Comparison of ENCODE assay signal across 1 fruit fly cellular context in the genomic region with DNA sequence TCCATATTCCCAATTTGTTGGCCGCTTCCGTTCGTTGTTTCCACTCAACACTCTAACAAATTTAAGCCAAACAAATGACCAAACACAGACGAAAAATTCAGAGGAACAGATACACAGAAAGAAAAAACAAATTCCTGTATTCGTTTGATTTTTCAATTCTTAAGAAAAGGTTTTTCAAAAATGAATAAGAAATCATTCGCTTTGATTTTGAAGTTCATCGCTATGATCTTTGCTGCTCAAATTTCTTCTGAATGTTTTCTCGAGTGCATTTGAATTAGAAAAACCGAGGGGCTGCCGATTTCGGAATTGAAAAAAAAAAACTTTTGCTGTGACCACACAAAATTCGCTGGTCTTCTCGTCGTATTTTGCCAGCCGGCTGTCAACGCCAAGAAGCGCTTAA.
TF ChIP-seq lines count a peak whose summit lies in the region.

No protein-coding gene starts in this region.

TF ChIP-seq in whole organism, embryonic, 481 proteins besides CTCF, POLR2A, EP300 and RAD21 (continued from another document and continues in another):
- TF ChIP-seq Stat92E (GFP tag; optimal IDR thresholded peaks at IDR 0.05; lab: Kevin White, UChicago), result no peak
- peak; percentile 7 for TF ChIP-seq shn (GFP tag; optimal IDR thresholded peaks at IDR 0.05; lab: Kevin White, UChicago)
- TF ChIP-seq prd (optimal IDR thresholded peaks at IDR 0.05; lab: Kevin White, UChicago), result no peak
- peak; percentile 62; the same call in 2 of the 3 replicates for TF ChIP-seq prd (GFP tag; IDR thresholded peaks at IDR 0.05; lab: Robert Waterston, UW)
- peak; percentile 17 for TF ChIP-seq CG7556 (GFP tag; optimal IDR thresholded peaks at IDR 0.05; lab: Kevin White, UChicago)
- TF ChIP-seq CG1529 (GFP tag; optimal IDR thresholded peaks at IDR 0.05; lab: Kevin White, UChicago), result no peak
- TF ChIP-seq CG2889 (GFP tag; IDR thresholded peaks at IDR 0.05; lab: Robert Waterston, UW), result no peak
- no peak for TF ChIP-seq dati (GFP tag; IDR thresholded peaks at IDR 0.05; lab: Robert Waterston, UW)
- TF ChIP-seq D19A (tag; optimal IDR thresholded peaks at IDR 0.05; lab: Kevin White, UChicago), result peak; percentile 5
- peak; percentile 39 for TF ChIP-seq unpg (GFP tag; optimal IDR thresholded peaks at IDR 0.05; lab: Kevin White, UChicago)
- TF ChIP-seq Lhr (GFP tag; optimal IDR thresholded peaks at IDR 0.05; lab: Kevin White, UChicago), result no peak
- no peak for TF ChIP-seq fu2 (GFP tag; optimal IDR thresholded peaks at IDR 0.05; lab: Kevin White, UChicago)
- TF ChIP-seq CG2712 (tag; optimal IDR thresholded peaks at IDR 0.05; lab: Kevin White, UChicago), result peak; percentile 66
- peak; percentile 52 for TF ChIP-seq Sox102F (GFP tag; optimal IDR thresholded peaks at IDR 0.05; lab: Kevin White, UChicago)
- no peak for TF ChIP-seq Gsc (GFP tag; IDR thresholded peaks at IDR 0.05; lab: Robert Waterston, UW)
- no peak for TF ChIP-seq corto (GFP tag; optimal IDR thresholded peaks at IDR 0.05; lab: Kevin White, UChicago)
- TF ChIP-seq Elba2 (GFP tag; optimal IDR thresholded peaks at IDR 0.05; lab: Kevin White, UChicago), result no peak
- TF ChIP-seq seq (GFP tag; IDR thresholded peaks at IDR 0.05; lab: Robert Waterston, UW), result no peak
- no peak for TF ChIP-seq CG34376 (GFP tag; optimal IDR thresholded peaks at IDR 0.05; lab: Kevin White, UChicago)
- no peak for TF ChIP-seq run (tag; optimal IDR thresholded peaks at IDR 0.05; lab: Kevin White, UChicago)
- TF ChIP-seq CG8944 (GFP tag; optimal IDR thresholded peaks at IDR 0.05; lab: Kevin White, UChicago), result peak; percentile 25
- no peak for TF ChIP-seq CG7372 (GFP tag; IDR thresholded peaks at IDR 0.05; lab: Robert Waterston, UW)
- TF ChIP-seq CG5180 (GFP tag; optimal IDR thresholded peaks at IDR 0.05; lab: Kevin White, UChicago), result no peak
- TF ChIP-seq h (optimal IDR thresholded peaks at IDR 0.05; lab: Kevin White, UChicago), result no peak
- TF ChIP-seq Chrac-16 (GFP tag; optimal IDR thresholded peaks at IDR 0.05; lab: Kevin White, UChicago), result peak; percentile 4
- no peak for TF ChIP-seq rib (GFP tag; IDR thresholded peaks at IDR 0.05; lab: Robert Waterston, UW)
- TF ChIP-seq CG8281 (tag; optimal IDR thresholded peaks at IDR 0.05; lab: Kevin White, UChicago), result no peak
- peak; percentile 60; the same call in 1 of the 3 replicates for TF ChIP-seq so (GFP tag; IDR thresholded peaks at IDR 0.05; lab: Robert Waterston, UW)
- no peak for TF ChIP-seq pita (GFP tag; optimal IDR thresholded peaks at IDR 0.05; lab: Kevin White, UChicago)
- TF ChIP-seq eyg (GFP tag; optimal IDR thresholded peaks at IDR 0.05; lab: Kevin White, UChicago), result no peak
- TF ChIP-seq CG3847 (GFP tag; IDR thresholded peaks at IDR 0.05; lab: Robert Waterston, UW), result no peak
- no peak for TF ChIP-seq z (GFP tag; IDR thresholded peaks at IDR 0.05; lab: Robert Waterston, UW)
- no peak for TF ChIP-seq CG4820 (GFP tag; optimal IDR thresholded peaks at IDR 0.05; lab: Kevin White, UChicago)
- TF ChIP-seq CG17361 (GFP tag; IDR thresholded peaks at IDR 0.05; lab: Robert Waterston, UW), result peak; percentile 45; the same call in 2 of the 3 replicates
- peak; percentile 44 for TF ChIP-seq CG2875 (GFP tag; optimal IDR thresholded peaks at IDR 0.05; lab: Kevin White, UChicago)
- no peak for TF ChIP-seq CG17612 (GFP tag; IDR thresholded peaks at IDR 0.05; lab: Robert Waterston, UW)
- peak; percentile 57 for TF ChIP-seq CG8388 (GFP tag; optimal IDR thresholded peaks at IDR 0.05; lab: Kevin White, UChicago)
- no peak for TF ChIP-seq stwl (tag; optimal IDR thresholded peaks at IDR 0.05; lab: Kevin White, UChicago)
- no peak for TF ChIP-seq kni (GFP tag; optimal IDR thresholded peaks at IDR 0.05; lab: Kevin White, UChicago)
- peak; percentile 29 for TF ChIP-seq CG13424 (tag; optimal IDR thresholded peaks at IDR 0.05; lab: Kevin White, UChicago)
- no peak for TF ChIP-seq Neu2 (GFP tag; optimal IDR thresholded peaks at IDR 0.05; lab: Kevin White, UChicago; ENCODE audit: borderline replicate concordance)
- TF ChIP-seq CG13775 (GFP tag; optimal IDR thresholded peaks at IDR 0.05; lab: Kevin White, UChicago), result no peak
- no peak for TF ChIP-seq al (GFP tag; IDR thresholded peaks at IDR 0.05; lab: Robert Waterston, UW)
- no peak for TF ChIP-seq MESR4 (GFP tag; optimal IDR thresholded peaks at IDR 0.05; lab: Kevin White, UChicago)
- peak; percentile 66 for TF ChIP-seq row (GFP tag; IDR thresholded peaks at IDR 0.05; lab: Robert Waterston, UW)
- TF ChIP-seq esg (GFP tag; conservative IDR thresholded peaks at IDR 0.05; lab: Robert Waterston, UW), result peak; percentile 48; the same call in 1 of the 2 replicates
- no peak for TF ChIP-seq C15 (GFP tag; IDR thresholded peaks at IDR 0.05; lab: Robert Waterston, UW)
- no peak for TF ChIP-seq jumu (GFP tag; optimal IDR thresholded peaks at IDR 0.05; lab: Kevin White, UChicago)
- no peak for TF ChIP-seq Trl (optimal IDR thresholded peaks at IDR 0.05; lab: Kevin White, UChicago)
- peak; percentile 16 for TF ChIP-seq Trl (GFP tag; optimal IDR thresholded peaks at IDR 0.05; lab: Kevin White, UChicago)
- no peak for TF ChIP-seq usp (GFP tag; optimal IDR thresholded peaks at IDR 0.05; lab: Kevin White, UChicago)
- TF ChIP-seq CG4360 (GFP tag; IDR thresholded peaks at IDR 0.05; lab: Robert Waterston, UW), result no peak
- TF ChIP-seq fru (optimal IDR thresholded peaks at IDR 0.05; lab: Kevin White, UChicago), result no peak
- TF ChIP-seq Mrtf (GFP tag; IDR thresholded peaks at IDR 0.05; lab: Robert Waterston, UW), result no peak
- TF ChIP-seq ap (GFP tag; IDR thresholded peaks at IDR 0.05; lab: Robert Waterston, UW), result no peak
- TF ChIP-seq CG3995 (GFP tag; optimal IDR thresholded peaks at IDR 0.05; lab: Kevin White, UChicago), result no peak
- TF ChIP-seq CG30020 (tag; optimal IDR thresholded peaks at IDR 0.05; lab: Kevin White, UChicago), result no peak
- no peak for TF ChIP-seq CG18011 (GFP tag; optimal IDR thresholded peaks at IDR 0.05; lab: Kevin White, UChicago)
- TF ChIP-seq Bteb2 (GFP tag; optimal IDR thresholded peaks at IDR 0.05; lab: Kevin White, UChicago), result no peak
- no peak for TF ChIP-seq Lim3 (GFP tag; IDR thresholded peaks at IDR 0.05; lab: Robert Waterston, UW)
- TF ChIP-seq CG31441 (GFP tag; IDR thresholded peaks at IDR 0.05; lab: Robert Waterston, UW), result peak; percentile 35; the same call in 1 of the 2 replicates
- no peak for TF ChIP-seq fd64A (GFP tag; optimal IDR thresholded peaks at IDR 0.05; lab: Kevin White, UChicago)
- TF ChIP-seq CG10321 (GFP tag; IDR thresholded peaks at IDR 0.05; lab: Robert Waterston, UW), result no peak
- peak; percentile 62 for TF ChIP-seq dmrt99B (tag; optimal IDR thresholded peaks at IDR 0.05; lab: Kevin White, UChicago)
- TF ChIP-seq CG3281 (GFP tag; optimal IDR thresholded peaks at IDR 0.05; lab: Kevin White, UChicago), result no peak
- no peak for TF ChIP-seq scrt (GFP tag; optimal IDR thresholded peaks at IDR 0.05; lab: Kevin White, UChicago)
- no peak for TF ChIP-seq Dref (GFP tag; IDR thresholded peaks at IDR 0.05; lab: Robert Waterston, UW)
- no peak for TF ChIP-seq Atf-2 (GFP tag; optimal IDR thresholded peaks at IDR 0.05; lab: Kevin White, UChicago)
- peak; percentile 44 for TF ChIP-seq CG10979 (tag; optimal IDR thresholded peaks at IDR 0.05; lab: Kevin White, UChicago)
- no peak for TF ChIP-seq bab2 (GFP tag; optimal IDR thresholded peaks at IDR 0.05; lab: Kevin White, UChicago)
- TF ChIP-seq CG2199 (GFP tag; IDR thresholded peaks at IDR 0.05; lab: Robert Waterston, UW), result no peak
- 0 out of 2 replicates have a peak, but pooled peaks have one; percentile 3 for TF ChIP-seq Rx (GFP tag; IDR thresholded peaks at IDR 0.05; lab: Robert Waterston, UW)
- TF ChIP-seq ara (GFP tag; IDR thresholded peaks at IDR 0.05; lab: Robert Waterston, UW), result peak; percentile 51; the same call in 1 of the 2 replicates
- no peak for TF ChIP-seq amos (GFP tag; IDR thresholded peaks at IDR 0.05; lab: Robert Waterston, UW; ENCODE audit: partially characterized antibody)
- TF ChIP-seq chm (GFP tag; IDR thresholded peaks at IDR 0.05; lab: Robert Waterston, UW), result 0 out of 2 replicates have a peak, but pooled peaks have one; percentile 35
- no peak for TF ChIP-seq NC2α (GFP tag; optimal IDR thresholded peaks at IDR 0.05; lab: Kevin White, UChicago)
- TF ChIP-seq Oli (tag; optimal IDR thresholded peaks at IDR 0.05; lab: Kevin White, UChicago), result peak; percentile 35
- TF ChIP-seq sisA (GFP tag; IDR thresholded peaks at IDR 0.05; lab: Robert Waterston, UW), result peak; percentile 51
- peak; percentile 75; the same call in 2 of the 3 replicates for TF ChIP-seq ci (GFP tag; IDR thresholded peaks at IDR 0.05; lab: Robert Waterston, UW)
- TF ChIP-seq CG10654 (GFP tag; optimal IDR thresholded peaks at IDR 0.05; lab: Kevin White, UChicago), result peak; percentile 30
- TF ChIP-seq zfh2 (GFP tag; optimal IDR thresholded peaks at IDR 0.05; lab: Kevin White, UChicago), result no peak
- no peak for TF ChIP-seq pum (GFP tag; optimal IDR thresholded peaks at IDR 0.05; lab: Kevin White, UChicago)
- no peak for TF ChIP-seq exex (tag; optimal IDR thresholded peaks at IDR 0.05; lab: Kevin White, UChicago)
- TF ChIP-seq ato (GFP tag; IDR thresholded peaks at IDR 0.05; lab: Robert Waterston, UW; ENCODE audit: partially characterized antibody), result no peak
- TF ChIP-seq H2.0 (GFP tag; IDR thresholded peaks at IDR 0.05; lab: Robert Waterston, UW), result no peak
- peak; percentile 31 for TF ChIP-seq lab (GFP tag; optimal IDR thresholded peaks at IDR 0.05; lab: Kevin White, UChicago)
- TF ChIP-seq zf30C (GFP tag; optimal IDR thresholded peaks at IDR 0.05; lab: Kevin White, UChicago), result no peak
- TF ChIP-seq ac (GFP tag; optimal IDR thresholded peaks at IDR 0.05; lab: Kevin White, UChicago), result no peak
- TF ChIP-seq CG10267 (tag; optimal IDR thresholded peaks at IDR 0.05; lab: Kevin White, UChicago), result peak; percentile 48
- TF ChIP-seq Mad (GFP tag; optimal IDR thresholded peaks at IDR 0.05; lab: Kevin White, UChicago), result no peak
- TF ChIP-seq Doc2 (GFP tag; IDR thresholded peaks at IDR 0.05; lab: Robert Waterston, UW), result no peak
- TF ChIP-seq CG14050 (GFP tag; IDR thresholded peaks at IDR 0.05; lab: Robert Waterston, UW), result 0 out of 3 replicates have a peak, but pooled peaks have one; percentile 9
- TF ChIP-seq danr (GFP tag; IDR thresholded peaks at IDR 0.05; lab: Robert Waterston, UW), result no peak
- TF ChIP-seq pnt (GFP tag; optimal IDR thresholded peaks at IDR 0.05; lab: Kevin White, UChicago), result no peak
- no peak for TF ChIP-seq cad (GFP tag; optimal IDR thresholded peaks at IDR 0.05; lab: Kevin White, UChicago)
- TF ChIP-seq CG11560 (tag; IDR thresholded peaks at IDR 0.05; lab: Robert Waterston, UW), result no peak
- no peak for TF ChIP-seq Dip2 (GFP tag; IDR thresholded peaks at IDR 0.05; lab: Robert Waterston, UW)
- TF ChIP-seq CG14965 (GFP tag; optimal IDR thresholded peaks at IDR 0.05; lab: Kevin White, UChicago; ENCODE audit: borderline replicate concordance), result no peak
- peak; percentile 21 for TF ChIP-seq grau (tag; optimal IDR thresholded peaks at IDR 0.05; lab: Kevin White, UChicago)
- peak; percentile 47 for TF ChIP-seq Xbp1 (GFP tag; optimal IDR thresholded peaks at IDR 0.05; lab: Kevin White, UChicago)
- peak; percentile 44; the same call in 1 of the 2 replicates for TF ChIP-seq HLH3B (GFP tag; IDR thresholded peaks at IDR 0.05; lab: Robert Waterston, UW)
- no peak for TF ChIP-seq ash1 (GFP tag; optimal IDR thresholded peaks at IDR 0.05; lab: Kevin White, UChicago)
- TF ChIP-seq CG10147 (GFP tag; optimal IDR thresholded peaks at IDR 0.05; lab: Kevin White, UChicago), result no peak
- TF ChIP-seq NC2β (GFP tag; optimal IDR thresholded peaks at IDR 0.05; lab: Kevin White, UChicago), result no peak
- peak; percentile 14 for TF ChIP-seq Six4 (GFP tag; optimal IDR thresholded peaks at IDR 0.05; lab: Kevin White, UChicago)
- TF ChIP-seq Blimp-1 (GFP tag; optimal IDR thresholded peaks at IDR 0.05; lab: Kevin White, UChicago), result peak; percentile 67
- TF ChIP-seq CG7928 (GFP tag; optimal IDR thresholded peaks at IDR 0.05; lab: Kevin White, UChicago), result no peak
- TF ChIP-seq az2 (GFP tag; optimal IDR thresholded peaks at IDR 0.05; lab: Kevin White, UChicago), result peak; percentile 47
- TF ChIP-seq Usf (GFP tag; optimal IDR thresholded peaks at IDR 0.05; lab: Kevin White, UChicago), result no peak
- no peak for TF ChIP-seq chinmo (GFP tag; IDR thresholded peaks at IDR 0.05; lab: Robert Waterston, UW; ENCODE audit: partially characterized antibody)
- no peak for TF ChIP-seq bigmax (GFP tag; optimal IDR thresholded peaks at IDR 0.05; lab: Kevin White, UChicago)
- no peak for TF ChIP-seq tup (GFP tag; optimal IDR thresholded peaks at IDR 0.05; lab: Kevin White, UChicago)
- TF ChIP-seq Lpt (GFP tag; optimal IDR thresholded peaks at IDR 0.05; lab: Kevin White, UChicago), result no peak
- peak; percentile 5 for TF ChIP-seq nerfin-1 (tag; optimal IDR thresholded peaks at IDR 0.05; lab: Kevin White, UChicago)
- TF ChIP-seq oc (tag; optimal IDR thresholded peaks at IDR 0.05; lab: Kevin White, UChicago), result no peak
- no peak for TF ChIP-seq insv (GFP tag; optimal IDR thresholded peaks at IDR 0.05; lab: Kevin White, UChicago)
- no peak for TF ChIP-seq Dp (GFP tag; optimal IDR thresholded peaks at IDR 0.05; lab: Kevin White, UChicago)
- TF ChIP-seq Sox100B (GFP tag; optimal IDR thresholded peaks at IDR 0.05; lab: Kevin White, UChicago), result peak; percentile 36
- TF ChIP-seq CG12155 (GFP tag; optimal IDR thresholded peaks at IDR 0.05; lab: Kevin White, UChicago), result no peak
- TF ChIP-seq CG7357 (GFP tag; IDR thresholded peaks at IDR 0.05; lab: Robert Waterston, UW), result no peak
- no peak for TF ChIP-seq otp (GFP tag; IDR thresholded peaks at IDR 0.05; lab: Robert Waterston, UW)
- TF ChIP-seq eve (GFP tag; optimal IDR thresholded peaks at IDR 0.05; lab: Kevin White, UChicago), result peak in 1 of 2 experiments; percentile 43
- TF ChIP-seq CG3163 (GFP tag; optimal IDR thresholded peaks at IDR 0.05; lab: Kevin White, UChicago), result no peak
- no peak for TF ChIP-seq HLHmδ (GFP tag; optimal IDR thresholded peaks at IDR 0.05; lab: Kevin White, UChicago)
- peak; percentile 49 for TF ChIP-seq CG18262 (tag; optimal IDR thresholded peaks at IDR 0.05; lab: Kevin White, UChicago)
- peak; percentile 19 for TF ChIP-seq tio (GFP tag; optimal IDR thresholded peaks at IDR 0.05; lab: Kevin White, UChicago)
- TF ChIP-seq wor (GFP tag; IDR thresholded peaks at IDR 0.05; lab: Robert Waterston, UW), result no peak
- TF ChIP-seq kah (GFP tag; optimal IDR thresholded peaks at IDR 0.05; lab: Kevin White, UChicago), result no peak
- peak; percentile 32 for TF ChIP-seq CG3407 (GFP tag; optimal IDR thresholded peaks at IDR 0.05; lab: Kevin White, UChicago)
- no peak for TF ChIP-seq CG6175 (GFP tag; IDR thresholded peaks at IDR 0.05; lab: Robert Waterston, UW)
- TF ChIP-seq CG30403 (GFP tag; optimal IDR thresholded peaks at IDR 0.05; lab: Kevin White, UChicago), result peak; percentile 43
